Worm (Caenorhabditis elegans) whole organism, L4 larva: ENCODE measurements around the gene srw-71.

Source experiments
- F26F4.8 ChIP-seq: fragments of 200-800 bp; sonication (Bioruptor generic); conservative IDR thresholded peaks from 2 replicates; pipeline ENCODE4 v1.3.6; 2022; ENCODE audit warnings: missing genetic modification characterization, missing compliant biosample characterization
- F44E2.7 ChIP-seq: fragments of 200-800 bp; sonication (Bioruptor generic); IDR thresholded peaks from 2 replicates; pipeline ENCODE4 v2.1.2; 2022; ENCODE audit warnings: missing genetic modification characterization, missing compliant biosample characterization
- F49E8.2 ChIP-seq: sonication (generic microtip); optimal IDR thresholded peaks from 2 replicates; lab custom pipeline; 2016; ENCODE audit warnings: missing compliant biosample characterization, mild to moderate bottlenecking, missing genetic modification characterization, borderline replicate concordance
- Y48G9A.11 ChIP-seq: fragments of 200-800 bp; sonication (Bioruptor generic); IDR thresholded peaks from 2 replicates; pipeline ENCODE4 v1.3.6; 2022; ENCODE audit warnings: missing genetic modification reagents, missing genetic modification characterization, missing compliant biosample characterization
- Y5F2A.4 ChIP-seq: fragments of 200-800 bp; sonication (Bioruptor generic); optimal IDR thresholded peaks from 2 replicates; lab custom pipeline; 2018; ENCODE audit warnings: mild to moderate bottlenecking, missing genetic modification characterization, missing compliant biosample characterization
- Y75B8A.6 ChIP-seq: fragments of 200-800 bp; sonication (Bioruptor generic); IDR thresholded peaks from 2 replicates; pipeline ENCODE4 v1.3.6; 2022; ENCODE audit warnings: missing genetic modification reagents, missing genetic modification characterization, missing compliant biosample characterization
- ZK546.5 ChIP-seq, 2 experiments: sonication (generic microtip); optimal IDR thresholded peaks; 2 replicates each; lab custom pipeline; 2017; ENCODE audit warnings: missing biosample characterization in 2 of 2, missing genetic modification characterization in 2 of 2
- aha-1 ChIP-seq: fragments of 150-350 bp; peaks from one replicate; lab custom pipeline; 2014; ENCODE audit warnings: missing biosample characterization, missing genetic modification characterization
- aly-2 ChIP-seq: sonication (generic microtip); optimal IDR thresholded peaks from 2 replicates; lab custom pipeline; 2018; ENCODE audit warnings: missing biosample characterization, missing genetic modification characterization
- ama-1 ChIP-seq: fragments of 150-350 bp; optimal IDR thresholded peaks from 2 replicates; lab custom pipeline; 2014; ENCODE audit warnings: inconsistent platforms, mixed read lengths
- attf-4 ChIP-seq: sonication (generic microtip); optimal IDR thresholded peaks from 3 replicates; lab custom pipeline; 2017; ENCODE audit warnings: missing biosample characterization, missing genetic modification characterization
- ceh-20 ChIP-seq: fragments of 200-800 bp; sonication (Bioruptor generic); IDR thresholded peaks from 2 replicates; pipeline ENCODE4 v1.3.6; 2022; ENCODE audit warnings: missing genetic modification reagents, missing genetic modification characterization, missing compliant biosample characterization
- ceh-44 ChIP-seq: fragments of 200-800 bp; sonication (Bioruptor generic); IDR thresholded peaks from 2 replicates; pipeline ENCODE4 v1.3.6; 2022; ENCODE audit warnings: missing genetic modification reagents, missing genetic modification characterization, missing compliant biosample characterization
- ceh-82 ChIP-seq: sonication (generic microtip); optimal IDR thresholded peaks from 2 replicates; lab custom pipeline; 2017; ENCODE audit warnings: missing biosample characterization, missing genetic modification characterization
- daf-19 ChIP-seq: fragments of 200-800 bp; sonication (Bioruptor generic); conservative IDR thresholded peaks from 2 replicates; pipeline ENCODE4 v1.3.6; 2022; ENCODE audit warnings: missing genetic modification characterization, missing compliant biosample characterization
- gei-8 ChIP-seq: fragments of 200-800 bp; sonication (Bioruptor generic); optimal IDR thresholded peaks from 2 replicates; lab custom pipeline; 2018; ENCODE audit warnings: mild to moderate bottlenecking, missing genetic modification characterization, missing compliant biosample characterization
- hmg-1.1 ChIP-seq: fragments of 200-800 bp; sonication (Bioruptor generic); IDR thresholded peaks from 2 replicates; pipeline ENCODE4 v1.3.6; 2022; ENCODE audit warnings: missing genetic modification reagents, missing genetic modification characterization, missing compliant biosample characterization
- jun-1 ChIP-seq: fragments of 150-350 bp; optimal IDR thresholded peaks from 2 replicates; lab custom pipeline; 2014; ENCODE audit warnings: missing biosample characterization, missing genetic modification reagents, missing genetic modification characterization
- lim-7 ChIP-seq: fragments of 200-800 bp; sonication (Bioruptor generic); IDR thresholded peaks from 2 replicates; pipeline ENCODE4 v1.3.6; 2022; ENCODE audit warnings: missing genetic modification characterization, missing compliant biosample characterization
- madf-5 ChIP-seq, 2 experiments: fragments of 200-800 bp; sonication (Bioruptor generic); IDR thresholded peaks; 2 replicates each; pipeline ENCODE4 v1.3.6; 2022; ENCODE audit warnings: missing compliant biosample characterization in 2 of 2, missing genetic modification characterization in 2 of 2
- madf-9 ChIP-seq: fragments of 200-800 bp; sonication (Bioruptor generic); conservative IDR thresholded peaks from 2 replicates; pipeline ENCODE4 v1.3.6; 2022; ENCODE audit warnings: missing genetic modification reagents, missing genetic modification characterization, missing compliant biosample characterization
- mdl-1 ChIP-seq, 2 experiments: fragments of 150-350 bp in 1 of 2; sonication (generic microtip) in 1 of 2; optimal IDR thresholded peaks; 2 replicates each; lab custom pipeline; 2014 to 2017; ENCODE audit warnings: missing biosample characterization in 2 of 2, missing genetic modification characterization in 2 of 2
- nhr-11 ChIP-seq: fragments of 150-350 bp; optimal IDR thresholded peaks from 2 replicates; lab custom pipeline; 2014; ENCODE audit warnings: missing biosample characterization, missing genetic modification characterization
- nhr-237 ChIP-seq: sonication (generic microtip); optimal IDR thresholded peaks from 2 replicates; lab custom pipeline; 2017; ENCODE audit warnings: missing biosample characterization, missing genetic modification characterization
- nhr-41 ChIP-seq: fragments of 200-800 bp; sonication (Bioruptor generic); IDR thresholded peaks from 2 replicates; pipeline ENCODE4 v1.3.6; 2022; ENCODE audit warnings: missing genetic modification reagents, missing genetic modification characterization, missing compliant biosample characterization
- pha-4 ChIP-seq, 2 experiments: fragments of 150-350 bp in 1 of 2; fragments of 200-800 bp in 1 of 2; sonication (Bioruptor generic) in 1 of 2; IDR thresholded peaks in 1 of 2; optimal IDR thresholded peaks in 1 of 2; 2 replicates each; pipeline versions ENCODE4 v1.3.6 to Lab custom; 2014 to 2022; ENCODE audit warnings: missing genetic modification characterization in 2 of 2, missing genetic modification reagents in 2 of 2, missing biosample characterization in 1 of 2, missing compliant biosample characterization in 1 of 2
- php-3 ChIP-seq: fragments of 200-800 bp; sonication (Bioruptor generic); IDR thresholded peaks from 2 replicates; pipeline ENCODE4 v1.3.6; 2022; ENCODE audit warnings: missing genetic modification reagents, missing genetic modification characterization, missing compliant biosample characterization
- snpc-1.2 ChIP-seq: fragments of 200-800 bp; sonication (Bioruptor generic); IDR thresholded peaks from 2 replicates; pipeline ENCODE4 v1.3.6; 2022; ENCODE audit warnings: missing genetic modification reagents, missing genetic modification characterization, missing compliant biosample characterization
- snpc-4 ChIP-seq: fragments of 150-350 bp; optimal IDR thresholded peaks from 2 replicates; lab custom pipeline; 2014; ENCODE audit warnings: missing biosample characterization, missing genetic modification characterization
- spr-3 ChIP-seq: fragments of 200-800 bp; sonication (Bioruptor generic); optimal IDR thresholded peaks from 2 replicates; lab custom pipeline; 2018; ENCODE audit warnings: mild to moderate bottlenecking, missing genetic modification characterization, missing compliant biosample characterization
- tag-97 ChIP-seq: fragments of 200-800 bp; sonication (Bioruptor generic); IDR thresholded peaks from 2 replicates; pipeline ENCODE4 v1.3.6; 2022; ENCODE audit warnings: missing genetic modification characterization, missing compliant biosample characterization
- tra-1 ChIP-seq: fragments of 200-800 bp; sonication (Bioruptor generic); IDR thresholded peaks from 2 replicates; pipeline ENCODE4 v1.3.6; 2022; ENCODE audit warnings: missing genetic modification reagents, missing genetic modification characterization, missing compliant biosample characterization
- unc-62 ChIP-seq, 3 experiments: fragments of 150-350 bp in 1 of 3; sonication (generic microtip); optimal IDR thresholded peaks in 2 of 3; peaks in 1 of 3; 1 replicate in 1 of 3; 2 replicates in 2 of 3; lab custom pipeline; 2014 to 2017; ENCODE audit warnings: missing biosample characterization in 3 of 3, missing genetic modification characterization in 3 of 3, missing genetic modification reagents in 3 of 3, missing genotype in 1 of 3
- vab-7 ChIP-seq: fragments of 200-800 bp; sonication (Bioruptor generic); IDR thresholded peaks from 2 replicates; pipeline ENCODE4 v1.3.6; 2022; ENCODE audit warnings: missing genetic modification reagents, missing genetic modification characterization, missing compliant biosample characterization
- zag-1 ChIP-seq: fragments of 150-350 bp; optimal IDR thresholded peaks from 2 replicates; lab custom pipeline; 2014; ENCODE audit warnings: missing biosample characterization, missing genetic modification characterization
- zfp-3 ChIP-seq: fragments of 200-800 bp; sonication (Bioruptor generic); conservative IDR thresholded peaks from 2 replicates; pipeline ENCODE4 v1.3.6; 2022; ENCODE audit warnings: missing genetic modification reagents, missing genetic modification characterization, missing compliant biosample characterization
- zip-11 ChIP-seq: fragments of 200-800 bp; sonication (Bioruptor generic); IDR thresholded peaks from 2 replicates; pipeline ENCODE4 v1.3.6; 2022; ENCODE audit warnings: missing genetic modification characterization, missing compliant biosample characterization
- ztf-7 ChIP-seq: fragments of 150-350 bp; optimal IDR thresholded peaks from 2 replicates; lab custom pipeline; 2014; ENCODE audit warnings: missing biosample characterization, missing genetic modification characterization

The srw-71 gene

ce11 chrV:7403501-7403900 lies 27.4 kb downstream of the srw-71 start:
- TF ChIP-seq zag-1 (tag; lab: Kevin White, UChicago), result no peak
- peak in 1 of 2 experiments; percentile 92 for TF ChIP-seq unc-62 (GFP tag; optimal IDR thresholded peaks at IDR 0.05 in 1 of 2; lab: Kevin White, UChicago)
- TF ChIP-seq unc-62 (tag; optimal IDR thresholded peaks at IDR 0.05; lab: Kevin White, UChicago), result no peak

ce11 chrV:7402355-7402754 lies 28.6 kb downstream of the srw-71 start, which contains the start of gene srj-13:
TSS of gene srj-13 (plus strand) at chrV:7402655.
- TF ChIP-seq attf-4 (no peak), spr-3 (GFP tag; lab: Kevin White, UChicago) (no peak), aha-1 (tag; lab: Kevin White, UChicago) (peak; percentile 32), lim-7 (GFP tag; lab: Robert Waterston, UW) (no peak), nhr-237 (tag; lab: Kevin White, UChicago) (no peak)

ce11 chrV:7400588-7400987 lies 30.3 kb downstream of the srw-71 start, which contains the start of gene srx-60:
TSS of gene srx-60 (plus strand) at chrV:7400888.
- TF ChIP-seq ceh-20 (GFP tag; lab: Robert Waterston, UW), result no peak
- TF ChIP-seq snpc-4 (tag; lab: Kevin White, UChicago), result no peak
- no peak for TF ChIP-seq ztf-7
- TF ChIP-seq madf-9 (GFP tag; lab: Robert Waterston, UW), result no peak
- no peak for TF ChIP-seq Y48G9A.11 (GFP tag; lab: Robert Waterston, UW)
- no peak for TF ChIP-seq ama-1 (lab: Kevin White, UChicago)
- no peak for TF ChIP-seq ZK546.5 (tag; optimal IDR thresholded peaks at IDR 0.05; lab: Kevin White, UChicago)
- TF ChIP-seq ceh-44 (GFP tag; lab: Robert Waterston, UW), result no peak
- TF ChIP-seq Y75B8A.6, result no peak
- no peak for TF ChIP-seq F49E8.2 (tag; lab: Kevin White, UChicago)
- TF ChIP-seq aly-2, result no peak
- TF ChIP-seq F44E2.7 (GFP tag; lab: Robert Waterston, UW), result no peak
- TF ChIP-seq snpc-1.2 (GFP tag; lab: Robert Waterston, UW), result no peak
- no peak for TF ChIP-seq F26F4.8
- TF ChIP-seq zfp-3 (GFP tag; lab: Robert Waterston, UW), result no peak
- TF ChIP-seq aha-1 (tag; lab: Kevin White, UChicago), result no peak
- TF ChIP-seq mdl-1 (tag; optimal IDR thresholded peaks at IDR 0.05; lab: Kevin White, UChicago), result no peak
- no peak for TF ChIP-seq nhr-41 (GFP tag; lab: Robert Waterston, UW)
- no peak for TF ChIP-seq ceh-82
- no peak for TF ChIP-seq zip-11 (GFP tag; lab: Robert Waterston, UW)

- TF ChIP-seq gei-8 (GFP tag; lab: Kevin White, UChicago) (no peak), nhr-11 (tag; lab: Kevin White, UChicago) (no peak), zip-11 (GFP tag; lab: Robert Waterston, UW) (no peak), php-3 (no peak), ceh-82 (no peak), hmg-1.1 (GFP tag; lab: Robert Waterston, UW) (no peak), pha-4 (GFP tag; IDR thresholded peaks at IDR 0.05; lab: Robert Waterston, UW) (no peak), pha-4 (tag; optimal IDR thresholded peaks at IDR 0.05; lab: Kevin White, UChicago) (no peak), jun-1 (tag; lab: Kevin White, UChicago) (no peak), daf-19 (GFP tag; lab: Robert Waterston, UW) (no peak), zag-1 (tag; lab: Kevin White, UChicago) (no peak), Y5F2A.4 (GFP tag; lab: Kevin White, UChicago) (no peak), tag-97 (GFP tag; lab: Robert Waterston, UW) (no peak), tra-1 (no peak), vab-7 (GFP tag; lab: Robert Waterston, UW) (no peak), madf-5 (GFP tag; IDR thresholded peaks at IDR 0.05; lab: Robert Waterston, UW) (no peak), mdl-1 (tag; optimal IDR thresholded peaks at IDR 0.05; lab: Kevin White, UChicago) (no peak)
Measured at ce11 chrV:7400095-7400494, 30.8 kb downstream of the srw-71 start, which contains the start of gene cnc-9. TSS of gene cnc-9 (minus strand) at chrV:7400195.
